Worm (Caenorhabditis elegans) whole organism, young adult: ENCODE measurements around the gene Y12A6A.1.

Experiments
- K11D2.4 ChIP-seq: fragments of 200-800 bp; sonication (Bioruptor generic); IDR thresholded peaks from 2 replicates; pipeline ENCODE4 v1.3.6; 2022; ENCODE audit warnings: missing genetic modification reagents, missing genetic modification characterization, missing compliant biosample characterization
- dpl-1 ChIP-seq: fragments of 150-350 bp; optimal IDR thresholded peaks from 2 replicates; lab custom pipeline; 2014; ENCODE audit warnings: missing biosample characterization, missing genetic modification reagents, missing genetic modification characterization
- egl-18 ChIP-seq: fragments of 200-800 bp; sonication (Bioruptor generic); IDR thresholded peaks from 2 replicates; pipeline ENCODE4 v1.3.6; 2022; ENCODE audit warnings: missing genetic modification reagents, missing genetic modification characterization, missing compliant biosample characterization
- lin-35 ChIP-seq, 3 experiments: fragments of 150-350 bp in 2 of 3; sonication (generic microtip) in 1 of 3; optimal IDR thresholded peaks; 2 replicates each; lab custom pipeline; 2014 to 2018; ENCODE audit warnings: missing biosample characterization in 3 of 3, missing genetic modification characterization in 3 of 3, missing genetic modification reagents in 3 of 3
- mcd-1 ChIP-seq: fragments of 200-800 bp; sonication (Bioruptor generic); IDR thresholded peaks from 2 replicates; pipeline ENCODE4 v1.3.6; 2022; ENCODE audit warnings: missing genetic modification reagents, missing genetic modification characterization, missing compliant biosample characterization
- mes-4 ChIP-seq: sonication (generic microtip); optimal IDR thresholded peaks from 2 replicates; lab custom pipeline; 2016; ENCODE audit warnings: missing genotype, missing genetic modification characterization, missing compliant biosample characterization
- nfya-1 ChIP-seq: sonication (generic microtip); optimal IDR thresholded peaks from 2 replicates; lab custom pipeline; 2017; ENCODE audit warnings: antibody characterized with exemption, missing compliant biosample characterization, missing genetic modification characterization, borderline replicate concordance; ENCODE audit not compliant: insufficient read depth
- snpc-4 ChIP-seq, 5 experiments: fragments of 150-350 bp in 1 of 5; sonication (generic microtip) in 4 of 5; optimal IDR thresholded peaks; 2 replicates each; lab custom pipeline; 2014 to 2018; ENCODE audit warnings: missing genetic modification characterization in 5 of 5, missing biosample characterization in 3 of 5, antibody characterized with exemption in 2 of 5, mild to moderate bottlenecking in 2 of 5, missing compliant biosample characterization in 2 of 5, missing genotype in 2 of 5, moderate library complexity in 2 of 5, missing genetic modification reagents in 1 of 5
- unc-130 ChIP-seq: sonication (generic microtip); optimal IDR thresholded peaks from 2 replicates; lab custom pipeline; 2016; ENCODE audit warnings: missing genetic modification reagents, missing genetic modification characterization, missing compliant biosample characterization
- zfh-2 ChIP-seq: fragments of 200-800 bp; sonication (Bioruptor generic); conservative IDR thresholded peaks from 2 replicates; pipeline ENCODE4 v1.3.6; 2022; ENCODE audit warnings: missing genetic modification reagents, missing genetic modification characterization, missing compliant biosample characterization
- ztf-25 ChIP-seq: fragments of 200-800 bp; sonication (Bioruptor generic); IDR thresholded peaks from 2 replicates; pipeline ENCODE4 v1.3.6; 2022; ENCODE audit warnings: missing genetic modification reagents, missing genetic modification characterization, missing compliant biosample characterization
- ztf-26 ChIP-seq: sonication (generic microtip); optimal IDR thresholded peaks from 2 replicates; lab custom pipeline; 2017; ENCODE audit warnings: missing genetic modification characterization, missing compliant biosample characterization

DNA sequence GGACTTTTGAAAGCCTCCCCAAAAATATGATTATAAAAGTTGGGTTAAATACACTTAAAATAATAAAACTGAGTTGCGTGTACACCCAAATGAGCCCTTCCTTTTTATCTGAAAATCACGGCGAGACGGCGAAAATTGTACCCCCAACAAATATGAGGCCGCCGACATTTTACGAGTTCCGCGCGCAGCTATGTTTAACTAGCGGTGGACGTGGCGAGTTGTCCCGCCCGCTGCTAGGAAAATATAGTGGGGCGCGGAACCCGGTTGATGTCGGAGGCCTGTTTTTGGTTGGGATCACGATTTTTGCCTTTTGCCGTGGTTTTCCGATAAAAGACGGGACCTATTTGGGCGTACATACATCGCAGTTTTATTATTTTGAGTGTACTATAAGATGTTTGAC, 11.5 kb upstream of the Y12A6A.1 start:
- TF ChIP-seq K11D2.4 (GFP tag; lab: Robert Waterston, UW): no peak
- TF ChIP-seq dpl-1 (GFP tag; lab: Kevin White, UChicago): no peak
- no peak for TF ChIP-seq zfh-2 (GFP tag; lab: Robert Waterston, UW)
- TF ChIP-seq snpc-4 (GFP tag; optimal IDR thresholded peaks at IDR 0.05; lab: Kevin White, UChicago): no peak
- TF ChIP-seq snpc-4 (tag; optimal IDR thresholded peaks at IDR 0.05; lab: Kevin White, UChicago): peak in 2 of 4 experiments; percentile 82 to 88
- no peak for TF ChIP-seq egl-18 (GFP tag; lab: Robert Waterston, UW)
- TF ChIP-seq lin-35 (GFP tag; optimal IDR thresholded peaks at IDR 0.05; lab: Kevin White, UChicago): no peak
- TF ChIP-seq ztf-26 (tag; lab: Kevin White, UChicago): no peak
- no peak for TF ChIP-seq unc-130 (GFP tag; lab: Kevin White, UChicago)
- no peak for TF ChIP-seq nfya-1 (tag; lab: Kevin White, UChicago)
- TF ChIP-seq mcd-1 (GFP tag; lab: Robert Waterston, UW): no peak
- no peak for TF ChIP-seq mes-4 (tag; lab: Kevin White, UChicago)
- TF ChIP-seq ztf-25: no peak
